Fruit fly (Drosophila melanogaster): ENCODE measurements around the gene CG17292.

CG17292 gene

DNA sequence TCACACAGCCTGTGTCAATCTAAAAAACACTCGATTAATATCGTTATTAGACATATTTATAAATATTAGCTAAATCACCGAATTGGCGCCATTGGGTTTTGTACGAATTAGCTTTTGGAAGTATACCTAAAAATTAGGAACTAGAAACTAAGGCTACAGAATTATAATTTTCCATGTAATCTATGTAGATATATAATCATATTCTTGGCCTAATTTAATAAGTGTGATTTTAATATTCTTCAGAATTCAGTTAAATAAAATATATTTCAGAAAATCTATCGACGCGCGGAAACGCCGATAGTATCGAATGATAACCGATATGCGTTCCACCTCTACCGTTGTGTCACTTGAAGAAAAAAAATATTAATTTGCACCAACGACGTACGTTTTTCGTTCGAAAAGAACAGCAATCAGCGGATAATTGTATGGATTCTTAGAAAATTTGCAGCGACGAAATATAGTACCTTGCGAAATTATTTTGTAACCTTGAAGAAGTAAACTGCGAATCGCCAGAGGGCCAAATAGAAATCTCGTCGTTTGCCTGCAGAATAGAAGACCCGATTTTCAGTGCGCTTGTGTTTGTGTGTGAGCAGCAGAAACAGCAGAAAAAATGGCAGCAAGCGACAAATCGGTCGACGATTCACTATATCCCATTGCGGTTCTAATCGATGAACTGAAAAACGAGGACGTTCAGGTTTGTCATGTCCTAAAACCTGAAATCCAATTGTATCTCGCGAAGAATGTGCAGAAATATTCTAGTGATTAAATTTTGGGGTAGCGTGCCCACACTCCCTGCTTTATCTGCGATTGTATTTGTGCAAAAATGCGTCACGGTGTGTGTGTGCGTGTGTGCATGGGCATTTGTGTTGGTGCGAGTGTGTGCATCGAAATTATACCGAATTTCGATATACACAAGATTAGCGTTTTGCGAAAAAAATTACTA, 4.3 kb upstream of the CG17292 start, which contains the start of gene Pp2A-29B (continued):
- TF ChIP-seq CG32767 (GFP tag; IDR thresholded peaks at IDR 0.05), result peak; percentile 33; the same call in 1 of the 2 replicates
- TF ChIP-seq CG17361 (GFP tag; IDR thresholded peaks at IDR 0.05), result peak; percentile 67; the same call in 2 of the 3 replicates
- TF ChIP-seq pb (GFP tag; optimal IDR thresholded peaks at IDR 0.05), result no peak
- peak; percentile 66 for TF ChIP-seq CoRest (tag; optimal IDR thresholded peaks at IDR 0.05)
- TF ChIP-seq lbe (GFP tag; optimal IDR thresholded peaks at IDR 0.05), result peak; percentile 41
- TF ChIP-seq CG18262 (tag; optimal IDR thresholded peaks at IDR 0.05), result peak; percentile 45
- TF ChIP-seq H2.0 (GFP tag; IDR thresholded peaks at IDR 0.05), result no peak
- no peak for TF ChIP-seq al (GFP tag; IDR thresholded peaks at IDR 0.05)
- TF ChIP-seq ase (GFP tag; IDR thresholded peaks at IDR 0.05), result no peak
- TF ChIP-seq CG10274 (GFP tag; optimal IDR thresholded peaks at IDR 0.05), result no peak
- peak; percentile 7 for TF ChIP-seq CG10462 (GFP tag; optimal IDR thresholded peaks at IDR 0.05)
- no peak for TF ChIP-seq psq (GFP tag; optimal IDR thresholded peaks at IDR 0.05)
- TF ChIP-seq CG12219 (GFP tag; optimal IDR thresholded peaks at IDR 0.05), result no peak
- no peak for TF ChIP-seq dmrt99B (tag; optimal IDR thresholded peaks at IDR 0.05)
- no peak for TF ChIP-seq dm (GFP tag; optimal IDR thresholded peaks at IDR 0.05)
- no peak for TF ChIP-seq CHES-1-like (GFP tag; optimal IDR thresholded peaks at IDR 0.05)
- TF ChIP-seq bsh (GFP tag; optimal IDR thresholded peaks at IDR 0.05), result no peak
- TF ChIP-seq Spps (tag; optimal IDR thresholded peaks at IDR 0.05), result no peak
- TF ChIP-seq CG17385 (GFP tag; optimal IDR thresholded peaks at IDR 0.05), result peak; percentile 6
- TF ChIP-seq Dp (GFP tag; optimal IDR thresholded peaks at IDR 0.05), result peak; percentile 80
- no peak; the same call in 1 of the 2 replicates for TF ChIP-seq ssp (GFP tag; IDR thresholded peaks at IDR 0.05)
- TF ChIP-seq Dref (GFP tag; IDR thresholded peaks at IDR 0.05), result peak; percentile 57
- TF ChIP-seq CG17568 (GFP tag; optimal IDR thresholded peaks at IDR 0.05), result peak; percentile 7
- no peak for TF ChIP-seq CG33213 (GFP tag; optimal IDR thresholded peaks at IDR 0.05)
- TF ChIP-seq CG13775 (GFP tag; optimal IDR thresholded peaks at IDR 0.05), result peak; percentile 40
- TF ChIP-seq CG8765 (GFP tag; IDR thresholded peaks at IDR 0.05), result no peak
- no peak for TF ChIP-seq CG7556 (GFP tag; optimal IDR thresholded peaks at IDR 0.05)
- 0 out of 2 replicates have a peak, but pooled peaks have one; percentile 30 for TF ChIP-seq sob (GFP tag; IDR thresholded peaks at IDR 0.05)
- peak; percentile 69 for TF ChIP-seq CG12659 (GFP tag; optimal IDR thresholded peaks at IDR 0.05)
- no peak for TF ChIP-seq sens-2 (GFP tag; IDR thresholded peaks at IDR 0.05)
- TF ChIP-seq vvl (GFP tag; IDR thresholded peaks at IDR 0.05), result 0 out of 2 replicates have a peak, but pooled peaks have one; percentile 11
- peak; percentile 51; the same call in 1 of the 2 replicates for TF ChIP-seq CG3847 (GFP tag; IDR thresholded peaks at IDR 0.05)
- no peak for TF ChIP-seq ftz-f1 (GFP tag; optimal IDR thresholded peaks at IDR 0.05)
- TF ChIP-seq ham (GFP tag; IDR thresholded peaks at IDR 0.05), result no peak
- no peak for TF ChIP-seq CG8944 (GFP tag; optimal IDR thresholded peaks at IDR 0.05)
- TF ChIP-seq CG7357 (GFP tag; IDR thresholded peaks at IDR 0.05), result no peak
- no peak for TF ChIP-seq grn (GFP tag; optimal IDR thresholded peaks at IDR 0.05)
- no peak for TF ChIP-seq tx (GFP tag; optimal IDR thresholded peaks at IDR 0.05)
- no peak for TF ChIP-seq CG7987 (GFP tag; optimal IDR thresholded peaks at IDR 0.05)
- no peak for TF ChIP-seq Ets65A (GFP tag)
- TF ChIP-seq CG4360 (GFP tag; IDR thresholded peaks at IDR 0.05), result no peak
- no peak for TF ChIP-seq Ada2b (GFP tag; IDR thresholded peaks at IDR 0.05)
- TF ChIP-seq org-1 (GFP tag; optimal IDR thresholded peaks at IDR 0.05), result no peak
- no peak for TF ChIP-seq ATbp (GFP tag; optimal IDR thresholded peaks at IDR 0.05)
- TF ChIP-seq chinmo (GFP tag; IDR thresholded peaks at IDR 0.05; ENCODE audit: partially characterized antibody), result peak; percentile 93; the same call in 3 of the 4 replicates
- TF ChIP-seq CG4617 (GFP tag; optimal IDR thresholded peaks at IDR 0.05; ENCODE audit: borderline replicate concordance), result peak; percentile 69
- no peak for TF ChIP-seq CG31224 (GFP tag; IDR thresholded peaks at IDR 0.05)
- TF ChIP-seq insv (GFP tag; optimal IDR thresholded peaks at IDR 0.05), result peak in 1 of 2 experiments; percentile 25
- TF ChIP-seq Stat92E (GFP tag; optimal IDR thresholded peaks at IDR 0.05), result peak in 1 of 3 experiments; percentile 14
